Fruit fly (Drosophila melanogaster) whole organism, embryonic: ENCODE results near the gene Arp8.

Experiments
- Adf1 ChIP-seq: fragments of 200-800 bp; sonication (Bioruptor generic); IDR thresholded peaks from 2 replicates; pipeline ENCODE4 v1.3.6; 2022; ENCODE audit warnings: missing biosample characterization, missing genetic modification characterization
- Antp ChIP-seq: fragments of 200-800 bp; sonication (Bioruptor generic); optimal IDR thresholded peaks from 3 replicates; lab custom pipeline; 2016; ENCODE audit warnings: missing biosample characterization, missing genetic modification characterization
- CG10543 ChIP-seq: fragments of 200-800 bp; sonication (Bioruptor generic); optimal IDR thresholded peaks from 3 replicates; lab custom pipeline; 2017; ENCODE audit warnings: missing biosample characterization, mild to moderate bottlenecking, missing genetic modification characterization, moderate library complexity
- CG11085 ChIP-seq: fragments of 200-800 bp; sonication (Bioruptor generic); IDR thresholded peaks from 2 replicates; pipeline ENCODE4 v1.3.6; 2022; ENCODE audit warnings: missing biosample characterization, missing genetic modification characterization
- CG11695 ChIP-seq: fragments of 200-800 bp; sonication (Bioruptor generic); IDR thresholded peaks from 3 replicates; pipeline ENCODE4 v1.3.6; 2022; ENCODE audit warnings: missing biosample characterization, missing genetic modification characterization
- CG12236 ChIP-seq: fragments of 200-800 bp; sonication (Bioruptor generic); optimal IDR thresholded peaks from 2 replicates; lab custom pipeline; 2016; ENCODE audit warnings: missing biosample characterization, missing genetic modification characterization
- CG13296 ChIP-seq: fragments of 200-800 bp; sonication (Bioruptor generic); optimal IDR thresholded peaks from 3 replicates; lab custom pipeline; 2018; ENCODE audit warnings: missing biosample characterization, mild to moderate bottlenecking, missing genetic modification characterization
- CG14050 ChIP-seq: fragments of 200-800 bp; sonication (Bioruptor generic); IDR thresholded peaks from 3 replicates; pipeline ENCODE4 v1.3.6; 2022; ENCODE audit warnings: missing biosample characterization, missing genetic modification characterization
- CG14965 ChIP-seq: fragments of 200-800 bp; sonication (Bioruptor generic); optimal IDR thresholded peaks from 2 replicates; lab custom pipeline; 2016; ENCODE audit warnings: missing biosample characterization, missing genetic modification characterization, borderline replicate concordance
- CG16815 ChIP-seq: fragments of 200-800 bp; sonication (Bioruptor generic); optimal IDR thresholded peaks from 3 replicates; lab custom pipeline; 2017; ENCODE audit warnings: missing biosample characterization, mild to moderate bottlenecking, missing genetic modification characterization
- CG2120 ChIP-seq: fragments of 200-800 bp; sonication (Bioruptor generic); optimal IDR thresholded peaks from 3 replicates; lab custom pipeline; 2016; ENCODE audit warnings: missing biosample characterization, missing genetic modification characterization
- CG2678 ChIP-seq: fragments of 200-800 bp; sonication (Bioruptor generic); optimal IDR thresholded peaks from 3 replicates; lab custom pipeline; 2019; ENCODE audit warnings: missing biosample characterization, mild to moderate bottlenecking, missing genetic modification characterization, moderate library complexity
- CG3281 ChIP-seq: fragments of 200-800 bp; sonication (Bioruptor generic); optimal IDR thresholded peaks from 3 replicates; lab custom pipeline; 2017; ENCODE audit warnings: missing biosample characterization, mild to moderate bottlenecking, missing genetic modification characterization
- CG3407 ChIP-seq: fragments of 200-800 bp; sonication (Bioruptor generic); optimal IDR thresholded peaks from 2 replicates; lab custom pipeline; 2018; ENCODE audit warnings: missing biosample characterization, mild to moderate bottlenecking, missing genetic modification characterization
- CG34224 ChIP-seq: fragments of 200-800 bp; sonication (Bioruptor generic); IDR thresholded peaks from 3 replicates; pipeline ENCODE4 v1.3.6; 2022; ENCODE audit warnings: missing biosample characterization, missing genetic modification characterization; ENCODE audit not compliant: partially characterized antibody
- CG3847 ChIP-seq: fragments of 200-800 bp; sonication (Bioruptor generic); IDR thresholded peaks from 2 replicates; pipeline ENCODE4 v1.3.6; 2022; ENCODE audit warnings: missing biosample characterization, missing genetic modification characterization
- CG3995 ChIP-seq: fragments of 200-800 bp; sonication (Bioruptor generic); optimal IDR thresholded peaks from 3 replicates; lab custom pipeline; 2016; ENCODE audit warnings: missing biosample characterization, missing genetic modification characterization
- CG6791 ChIP-seq: fragments of 200-800 bp; sonication (Bioruptor generic); IDR thresholded peaks from 3 replicates; pipeline ENCODE4 v1.3.6; 2022; ENCODE audit warnings: missing biosample characterization, missing genetic modification characterization; ENCODE audit not compliant: partially characterized antibody
- CG7928 ChIP-seq: fragments of 200-800 bp; sonication (Bioruptor generic); optimal IDR thresholded peaks from 2 replicates; lab custom pipeline; 2017; ENCODE audit warnings: missing biosample characterization, mild to moderate bottlenecking, missing genetic modification characterization
- CG7963 ChIP-seq: fragments of 200-800 bp; sonication (Bioruptor generic); IDR thresholded peaks from 3 replicates; pipeline ENCODE4 v1.3.6; 2022; ENCODE audit warnings: missing biosample characterization, missing genetic modification characterization; ENCODE audit not compliant: partially characterized antibody
- CG9437 ChIP-seq: fragments of 200-800 bp; sonication (Bioruptor generic); optimal IDR thresholded peaks from 2 replicates; lab custom pipeline; 2018; ENCODE audit warnings: missing biosample characterization, mild to moderate bottlenecking, missing genetic modification characterization
- CG9932 ChIP-seq: fragments of 200-800 bp; sonication (Bioruptor generic); IDR thresholded peaks from 2 replicates; pipeline ENCODE4 v1.3.6; 2022; ENCODE audit warnings: missing biosample characterization, missing genetic modification characterization
- Dip3 ChIP-seq: fragments of 200-800 bp; sonication (Bioruptor generic); optimal IDR thresholded peaks from 3 replicates; lab custom pipeline; 2016; ENCODE audit warnings: missing biosample characterization, missing genetic modification characterization
- Dll ChIP-seq: fragments of 200-800 bp; sonication (Bioruptor generic); IDR thresholded peaks from 4 replicates; pipeline ENCODE4 v1.3.6; 2022; ENCODE audit warnings: missing biosample characterization, missing genetic modification characterization; ENCODE audit not compliant: partially characterized antibody
- Hmr ChIP-seq: fragments of 200-800 bp; sonication (Bioruptor generic); optimal IDR thresholded peaks from 3 replicates; lab custom pipeline; 2017; ENCODE audit warnings: mild to moderate bottlenecking, missing biosample characterization, missing genetic modification reagents, missing genetic modification characterization
- Jarid2 ChIP-seq: fragments of 200-800 bp; sonication (Bioruptor generic); optimal IDR thresholded peaks from 3 replicates; lab custom pipeline; 2017; ENCODE audit warnings: mild to moderate bottlenecking, missing biosample characterization, missing genetic modification reagents, missing genetic modification characterization
- Mrtf ChIP-seq: fragments of 200-800 bp; sonication (Bioruptor generic); IDR thresholded peaks from 3 replicates; pipeline ENCODE4 v1.3.6; 2022; ENCODE audit warnings: missing biosample characterization, missing genetic modification characterization
- Opbp ChIP-seq: fragments of 200-800 bp; sonication (Bioruptor generic); IDR thresholded peaks from 3 replicates; pipeline ENCODE4 v1.3.6; 2022; ENCODE audit warnings: missing biosample characterization, missing genetic modification characterization; ENCODE audit not compliant: partially characterized antibody
- Trl ChIP-seq, 3 experiments: fragments of >200 bp in 2 of 3; fragments of 200-800 bp in 1 of 3; sonication (Bioruptor generic) in 1 of 3; optimal IDR thresholded peaks; 2 replicates in 1 of 3; 3 replicates in 2 of 3; lab custom pipeline; 2016 to 2017; ENCODE audit warnings: missing biosample characterization in 1 of 3, missing genetic modification characterization in 1 of 3
- bab2 ChIP-seq: fragments of 200-800 bp; sonication (Bioruptor generic); optimal IDR thresholded peaks from 2 replicates; lab custom pipeline; 2016; ENCODE audit warnings: missing biosample characterization, missing genetic modification characterization
- cg ChIP-seq: fragments of 200-800 bp; sonication (Bioruptor generic); optimal IDR thresholded peaks from 3 replicates; lab custom pipeline; 2019; ENCODE audit warnings: missing biosample characterization, mild to moderate bottlenecking, missing genetic modification characterization, moderate library complexity
- chif ChIP-seq, 2 experiments: fragments of 200-800 bp; sonication (Bioruptor generic); optimal IDR thresholded peaks; 3 replicates each; lab custom pipeline; 2016; ENCODE audit warnings: missing biosample characterization in 2 of 2, missing genetic modification characterization in 2 of 2
- chm ChIP-seq: fragments of 200-800 bp; sonication (Bioruptor generic); IDR thresholded peaks from 2 replicates; pipeline ENCODE4 v1.3.6; 2022; ENCODE audit warnings: missing biosample characterization, missing genetic modification characterization
- crc ChIP-seq: fragments of 200-800 bp; sonication (Bioruptor generic); optimal IDR thresholded peaks from 2 replicates; lab custom pipeline; 2016; ENCODE audit warnings: missing biosample characterization, missing genetic modification characterization
- crol ChIP-seq: fragments of 200-800 bp; sonication (Bioruptor generic); IDR thresholded peaks from 2 replicates; pipeline ENCODE4 v1.3.6; 2022; ENCODE audit warnings: missing biosample characterization, missing genetic modification characterization
- en ChIP-seq: fragments of 200-800 bp; sonication (Bioruptor generic); optimal IDR thresholded peaks from 2 replicates; lab custom pipeline; 2016; ENCODE audit warnings: missing biosample characterization, missing genetic modification characterization
- fd64A ChIP-seq: fragments of 200-800 bp; sonication (Bioruptor generic); optimal IDR thresholded peaks from 3 replicates; lab custom pipeline; 2018; ENCODE audit warnings: missing biosample characterization, mild to moderate bottlenecking, missing genetic modification characterization
- gce ChIP-seq: fragments of 200-800 bp; sonication (Bioruptor generic); IDR thresholded peaks from 3 replicates; pipeline ENCODE4 v1.3.6; 2022; ENCODE audit warnings: missing biosample characterization, missing genetic modification characterization
- insv ChIP-seq, 2 experiments: fragments of 200-800 bp; sonication (Bioruptor generic); optimal IDR thresholded peaks; 3 replicates each; lab custom pipeline; 2016 to 2018; ENCODE audit warnings: missing biosample characterization in 2 of 2, missing genetic modification characterization in 2 of 2
- lov ChIP-seq, 2 experiments: fragments of 200-800 bp in 1 of 2; fragments of >200 bp in 1 of 2; sonication (Bioruptor generic) in 1 of 2; IDR thresholded peaks in 1 of 2; optimal IDR thresholded peaks in 1 of 2; 2 replicates in 1 of 2; 3 replicates in 1 of 2; pipeline versions ENCODE4 v1.3.6 to Lab custom; 2017 to 2022; ENCODE audit warnings: missing biosample characterization in 1 of 2, missing genetic modification characterization in 1 of 2
- otp ChIP-seq: fragments of 200-800 bp; sonication (Bioruptor generic); IDR thresholded peaks from 3 replicates; pipeline ENCODE4, ENCODE4 v1.3.6; 2022; ENCODE audit warnings: missing biosample characterization, missing genetic modification characterization
- pho ChIP-seq: fragments of 200-800 bp; sonication (Bioruptor generic); optimal IDR thresholded peaks from 2 replicates; lab custom pipeline; 2016; ENCODE audit warnings: missing biosample characterization, missing genetic modification characterization
- phol ChIP-seq: fragments of 200-800 bp; sonication (Bioruptor generic); optimal IDR thresholded peaks from 3 replicates; lab custom pipeline; 2018; ENCODE audit warnings: missing biosample characterization, mild to moderate bottlenecking, missing genetic modification characterization, moderate library complexity
- repo ChIP-seq: fragments of 200-800 bp; sonication (Bioruptor generic); optimal IDR thresholded peaks from 2 replicates; lab custom pipeline; 2016; ENCODE audit warnings: missing biosample characterization, missing genetic modification characterization
- sc ChIP-seq, 3 experiments: fragments of >200 bp in 2 of 3; fragments of 200-800 bp in 1 of 3; sonication (Bioruptor generic) in 1 of 3; optimal IDR thresholded peaks; 2 replicates in 2 of 3; 3 replicates in 1 of 3; lab custom pipeline; 2017; ENCODE audit warnings: mild to moderate bottlenecking in 1 of 3, missing biosample characterization in 1 of 3, missing genetic modification characterization in 1 of 3, missing genetic modification reagents in 1 of 3
- sima ChIP-seq: fragments of 200-800 bp; sonication (Bioruptor generic); optimal IDR thresholded peaks from 2 replicates; lab custom pipeline; 2016; ENCODE audit warnings: missing biosample characterization, missing genetic modification characterization
- sisA ChIP-seq: fragments of 200-800 bp; sonication (Bioruptor generic); IDR thresholded peaks from 2 replicates; pipeline ENCODE4 v1.3.6; 2022; ENCODE audit warnings: missing biosample characterization, missing genetic modification characterization
- ttk ChIP-seq: fragments of 200-800 bp; sonication (Bioruptor generic); IDR thresholded peaks from 2 replicates; pipeline ENCODE4 v2.1.2; 2022; ENCODE audit warnings: missing biosample characterization, missing genetic modification characterization
- twi ChIP-seq: fragments of 200-800 bp; optimal IDR thresholded peaks from 2 replicates; lab custom pipeline; 2019; ENCODE audit warnings: missing biosample characterization, mild to moderate bottlenecking, missing genetic modification characterization, moderate library complexity
- zf30C ChIP-seq: fragments of 200-800 bp; sonication (Bioruptor generic); optimal IDR thresholded peaks from 3 replicates; lab custom pipeline; 2018; ENCODE audit warnings: missing biosample characterization, mild to moderate bottlenecking, missing genetic modification characterization

The Arp8 gene

DNA sequence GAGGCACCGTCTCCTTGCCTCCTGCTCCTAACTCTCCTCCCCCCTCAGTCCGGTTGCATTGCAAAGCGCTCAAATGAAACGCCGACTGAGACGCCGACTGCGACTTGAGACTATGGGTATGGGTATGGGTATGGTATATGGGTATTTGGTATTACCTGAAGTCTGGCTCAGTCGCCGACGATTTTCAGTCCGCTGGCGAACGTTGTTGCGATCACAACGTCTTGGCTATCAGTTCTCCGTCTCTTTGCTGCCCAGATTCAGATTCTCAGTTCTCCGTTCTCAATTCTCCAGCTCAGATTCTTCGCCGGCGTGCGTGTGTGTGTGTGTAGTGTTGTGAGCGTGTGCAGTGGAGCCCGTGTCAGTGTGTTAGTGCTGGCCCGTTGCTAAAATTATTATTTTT lies 30.0 kb downstream of the Arp8 start, which contains the start of gene CG6398 (continued):
- no peak for TF ChIP-seq twi (tag; lab: Kevin White, UChicago)
- no peak for TF ChIP-seq Opbp
- TF ChIP-seq CG3995 (GFP tag; lab: Kevin White, UChicago): no peak
- no peak for TF ChIP-seq sc (optimal IDR thresholded peaks at IDR 0.05; lab: Kevin White, UChicago)
- TF ChIP-seq sc (GFP tag; optimal IDR thresholded peaks at IDR 0.05; lab: Kevin White, UChicago): no peak
- peak; percentile 75 for TF ChIP-seq cg
- TF ChIP-seq phol (tag; lab: Kevin White, UChicago): no peak
- TF ChIP-seq CG2678 (tag; lab: Kevin White, UChicago): no peak
- no peak for TF ChIP-seq crc (GFP tag; lab: Kevin White, UChicago)
- TF ChIP-seq repo (GFP tag; lab: Kevin White, UChicago): no peak
- no peak for TF ChIP-seq CG6791 (GFP tag; lab: Robert Waterston, UW)
- TF ChIP-seq CG11695 (GFP tag; lab: Robert Waterston, UW): no peak
- no peak for TF ChIP-seq CG9932 (GFP tag; lab: Robert Waterston, UW)
- no peak for TF ChIP-seq CG13296 (GFP tag; lab: Kevin White, UChicago)
- no peak for TF ChIP-seq CG3847 (GFP tag; lab: Robert Waterston, UW)
- peak; percentile 80 for TF ChIP-seq crol (GFP tag; lab: Robert Waterston, UW)
- TF ChIP-seq Hmr (GFP tag; lab: Kevin White, UChicago): no peak
- peak; percentile 62 for TF ChIP-seq Jarid2
- peak in 1 of 2 experiments; percentile 28 for TF ChIP-seq Trl (optimal IDR thresholded peaks at IDR 0.05; lab: Kevin White, UChicago)
- TF ChIP-seq Trl (GFP tag; optimal IDR thresholded peaks at IDR 0.05; lab: Kevin White, UChicago): no peak
- TF ChIP-seq chif (GFP tag; optimal IDR thresholded peaks at IDR 0.05; lab: Kevin White, UChicago): no peak
- 0 out of 3 replicates have a peak, but pooled peaks have one; percentile 15 for TF ChIP-seq gce
- TF ChIP-seq fd64A (GFP tag; lab: Kevin White, UChicago): no peak
- no peak for TF ChIP-seq bab2 (GFP tag; lab: Kevin White, UChicago)
- TF ChIP-seq CG7963: no peak
- no peak for TF ChIP-seq sisA (GFP tag; lab: Robert Waterston, UW)
- TF ChIP-seq CG14965 (GFP tag; lab: Kevin White, UChicago): no peak
- peak; percentile 19; the same call in 1 of the 3 replicates for TF ChIP-seq CG34224
- no peak for TF ChIP-seq Dip3
- TF ChIP-seq Antp (GFP tag; lab: Kevin White, UChicago): no peak
- TF ChIP-seq lov (optimal IDR thresholded peaks at IDR 0.05; lab: Kevin White, UChicago): no peak
- TF ChIP-seq lov (GFP tag; IDR thresholded peaks at IDR 0.05; lab: Robert Waterston, UW): no peak
- no peak for TF ChIP-seq CG12236 (GFP tag; lab: Kevin White, UChicago)
- no peak for TF ChIP-seq pho (GFP tag; lab: Kevin White, UChicago)
- TF ChIP-seq en (GFP tag; lab: Kevin White, UChicago): no peak
- TF ChIP-seq ttk (GFP tag; lab: Robert Waterston, UW): no peak
- TF ChIP-seq sima (GFP tag; lab: Kevin White, UChicago): no peak
- TF ChIP-seq CG7928: no peak
- TF ChIP-seq Dll (GFP tag; lab: Robert Waterston, UW): no peak
- TF ChIP-seq Adf1 (GFP tag; lab: Robert Waterston, UW): peak; percentile 65
- peak; percentile 28 for TF ChIP-seq CG10543 (GFP tag; lab: Kevin White, UChicago)
- no peak for TF ChIP-seq CG2120 (GFP tag; lab: Kevin White, UChicago)
- no peak for TF ChIP-seq CG3281 (GFP tag; lab: Kevin White, UChicago)
- no peak for TF ChIP-seq CG3407 (GFP tag; lab: Kevin White, UChicago)
- no peak for TF ChIP-seq CG16815 (GFP tag; lab: Kevin White, UChicago)
- no peak for TF ChIP-seq chm
- TF ChIP-seq CG14050: no peak
- no peak for TF ChIP-seq Mrtf (GFP tag; lab: Robert Waterston, UW)
- no peak for TF ChIP-seq insv (GFP tag; optimal IDR thresholded peaks at IDR 0.05; lab: Kevin White, UChicago)
- no peak for TF ChIP-seq zf30C (GFP tag; lab: Kevin White, UChicago)
- no peak for TF ChIP-seq CG11085 (GFP tag; lab: Robert Waterston, UW)
- no peak for TF ChIP-seq CG9437 (GFP tag; lab: Kevin White, UChicago)
- TF ChIP-seq otp: no peak
